Fruit fly (Drosophila melanogaster): ENCODE measurements around the gene Hexo2.

The Hexo2 gene

DNA sequence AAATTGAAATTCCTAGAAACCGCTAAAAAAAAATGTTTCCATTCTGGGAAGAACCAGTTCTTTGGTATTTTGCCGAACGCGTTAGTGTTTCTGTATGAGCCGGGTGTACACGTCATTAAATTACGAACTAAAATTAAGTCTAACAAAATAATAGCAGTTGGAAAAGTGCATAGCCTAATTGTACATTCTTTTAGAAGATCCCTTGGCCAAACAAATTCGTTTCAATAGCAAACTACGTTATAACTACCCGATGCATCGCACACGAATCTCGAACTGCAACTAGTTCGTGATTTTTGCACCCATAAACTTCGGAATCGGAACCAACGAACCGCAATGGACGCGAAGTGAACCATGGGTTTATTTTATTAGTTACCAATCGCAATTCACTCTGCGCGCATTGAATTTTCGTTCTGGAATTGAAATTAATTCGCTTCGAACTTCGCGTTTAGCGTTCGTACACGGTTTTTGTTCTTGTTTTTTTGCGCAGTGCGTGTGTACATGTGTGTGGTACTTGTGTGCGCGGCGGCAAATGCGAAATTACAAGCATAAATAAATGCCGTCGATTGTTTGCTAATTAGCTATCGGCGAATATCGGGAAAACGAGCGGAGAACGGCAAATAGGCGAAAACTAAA lies 28.1 kb upstream of the Hexo2 start, which contains the start of gene CAH3:
CAH3 (plus strand) TSS at position 64 of the 633 bp plus-strand sequence.
- peak; percentile 35 for TF ChIP-seq Hr83 (GFP tag; optimal IDR thresholded peaks at IDR 0.05; ENCODE audit: poor library complexity, severe bottlenecking)
- TF ChIP-seq tai (GFP tag; optimal IDR thresholded peaks at IDR 0.05) = peak; percentile 83
- peak; percentile 94 for TF ChIP-seq fru (GFP tag; optimal IDR thresholded peaks at IDR 0.05)
- peak; percentile 45 for TF ChIP-seq GATAd (GFP tag; optimal IDR thresholded peaks at IDR 0.05)
- TF ChIP-seq Jra (GFP tag; optimal IDR thresholded peaks at IDR 0.05) = peak; percentile 62
- TF ChIP-seq N (GFP tag; optimal IDR thresholded peaks at IDR 0.05) = no peak
- TF ChIP-seq Dif (GFP tag; optimal IDR thresholded peaks at IDR 0.05; ENCODE audit: partially characterized antibody) = peak; percentile 18
- no peak for TF ChIP-seq CrebA (GFP tag; optimal IDR thresholded peaks at IDR 0.05; ENCODE audit: borderline replicate concordance)
- peak; percentile 30 for TF ChIP-seq Rel (GFP tag; optimal IDR thresholded peaks at IDR 0.05)
- TF ChIP-seq Rel (tag; optimal IDR thresholded peaks at IDR 0.05) = peak; percentile 90
- TF ChIP-seq Hr78 (GFP tag; optimal IDR thresholded peaks at IDR 0.05) = no peak
- TF ChIP-seq Sp1 (GFP tag; optimal IDR thresholded peaks at IDR 0.05) = peak; percentile 95
- no peak for TF ChIP-seq Myc (optimal IDR thresholded peaks at IDR 0.05)
- peak; percentile 88 for TF ChIP-seq woc (GFP tag; optimal IDR thresholded peaks at IDR 0.05)
- TF ChIP-seq HLH106 (tag; optimal IDR thresholded peaks at IDR 0.05) = peak; percentile 96
- peak; percentile 88 for TF ChIP-seq dmrt93B (GFP tag; optimal IDR thresholded peaks at IDR 0.05)
- peak; percentile 83 for TF ChIP-seq sage (GFP tag; optimal IDR thresholded peaks at IDR 0.05)
- peak; percentile 95 for TF ChIP-seq br (GFP tag; optimal IDR thresholded peaks at IDR 0.05)
- no peak for TF ChIP-seq usp (GFP tag; optimal IDR thresholded peaks at IDR 0.05)
- no peak for TF ChIP-seq Mio (GFP tag; optimal IDR thresholded peaks at IDR 0.05)
- peak; percentile 75 for TF ChIP-seq brk (GFP tag; optimal IDR thresholded peaks at IDR 0.05)
- TF ChIP-seq dl (GFP tag; optimal IDR thresholded peaks at IDR 0.05; ENCODE audit: insufficient read depth in 1 of 2, partially characterized antibody in 2 of 2) = no peak
- TF ChIP-seq Dfd (GFP tag; optimal IDR thresholded peaks at IDR 0.05) = no peak
- TF ChIP-seq h (GFP tag; optimal IDR thresholded peaks at IDR 0.05) = peak; percentile 93
- peak; percentile 71 for TF ChIP-seq CG32264 (GFP tag; optimal IDR thresholded peaks at IDR 0.05)
- no peak for TF ChIP-seq lola (GFP tag; optimal IDR thresholded peaks at IDR 0.05)
- peak; percentile 91 for TF ChIP-seq OdsH (GFP tag; optimal IDR thresholded peaks at IDR 0.05)
- TF ChIP-seq jim (GFP tag; optimal IDR thresholded peaks at IDR 0.05) = no peak
- peak; percentile 94 for TF ChIP-seq CG9705 (GFP tag; optimal IDR thresholded peaks at IDR 0.05)
- TF ChIP-seq Hnf4 (GFP tag; optimal IDR thresholded peaks at IDR 0.05) = peak; percentile 90
- TF ChIP-seq Vsx2 (GFP tag; optimal IDR thresholded peaks at IDR 0.05; ENCODE audit: partially characterized antibody) = peak; percentile 43
- peak; percentile 95 for TF ChIP-seq rgr (GFP tag; optimal IDR thresholded peaks at IDR 0.05)
- peak; percentile 72 for TF ChIP-seq dsf (GFP tag; optimal IDR thresholded peaks at IDR 0.05; ENCODE audit: borderline replicate concordance)
- peak; percentile 88 for TF ChIP-seq sv (GFP tag; optimal IDR thresholded peaks at IDR 0.05)
- peak; percentile 90 for TF ChIP-seq ey (GFP tag; optimal IDR thresholded peaks at IDR 0.05)
- TF ChIP-seq pan (optimal IDR thresholded peaks at IDR 0.05) = no peak
- peak; percentile 85 for TF ChIP-seq psq (GFP tag; optimal IDR thresholded peaks at IDR 0.05)
- peak in 1 of 2 experiments; percentile 94 for TF ChIP-seq foxo (GFP tag; optimal IDR thresholded peaks at IDR 0.05)
- TF ChIP-seq Abd-B (GFP tag; optimal IDR thresholded peaks at IDR 0.05) = no peak

- TF ChIP-seq CG9705 (GFP tag; optimal IDR thresholded peaks at IDR 0.05) = no peak
- TF ChIP-seq CrebA (GFP tag; optimal IDR thresholded peaks at IDR 0.05; ENCODE audit: borderline replicate concordance) = no peak
- peak in 1 of 2 experiments; percentile 34 for TF ChIP-seq dl (GFP tag; optimal IDR thresholded peaks at IDR 0.05; ENCODE audit: insufficient read depth in 1 of 2, partially characterized antibody in 2 of 2)
- TF ChIP-seq sv (GFP tag; optimal IDR thresholded peaks at IDR 0.05) = no peak
- no peak for TF ChIP-seq Jra (GFP tag; optimal IDR thresholded peaks at IDR 0.05)
- peak; percentile 38 for TF ChIP-seq jim (GFP tag; optimal IDR thresholded peaks at IDR 0.05)
- peak; percentile 9 for TF ChIP-seq Sp1 (GFP tag; optimal IDR thresholded peaks at IDR 0.05)
These were observed 27.4 kb upstream of the Hexo2 start for dm6 chrX:8681822-8682632.
